Fruit fly (Drosophila melanogaster): ENCODE data around the gene CG7706.

The CG7706 gene

DNA sequence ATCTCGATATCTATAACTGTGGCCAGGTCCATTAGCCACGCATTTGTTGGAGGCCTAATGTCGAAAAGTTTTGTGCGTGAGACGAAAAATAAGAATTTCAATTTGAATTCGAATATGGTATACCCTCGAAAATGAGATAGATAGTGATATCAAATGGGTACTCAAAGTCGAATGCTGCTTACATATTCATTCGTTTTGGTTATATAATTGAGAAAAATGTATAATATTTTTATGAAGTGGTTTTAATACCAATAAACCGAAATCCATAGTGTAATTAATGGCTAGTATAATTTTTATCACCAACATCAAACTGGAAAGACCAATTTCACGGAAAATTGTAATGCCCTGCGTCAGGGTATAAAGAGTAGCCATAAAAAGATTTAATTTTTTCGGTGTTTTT is 44.5 kb upstream of the CG7706 start (continued):
- no peak for TF ChIP-seq CG2116 (GFP tag; optimal IDR thresholded peaks at IDR 0.05)
- TF ChIP-seq Meics (GFP tag; optimal IDR thresholded peaks at IDR 0.05), result no peak
- peak; percentile 53; the same call in 1 of the 2 replicates for TF ChIP-seq Drgx (GFP tag; IDR thresholded peaks at IDR 0.05)
- peak; percentile 45 for TF ChIP-seq Sox102F (GFP tag; optimal IDR thresholded peaks at IDR 0.05)
- no peak for TF ChIP-seq CG4424 (GFP tag; optimal IDR thresholded peaks at IDR 0.05)
- TF ChIP-seq oc (tag; optimal IDR thresholded peaks at IDR 0.05), result peak; percentile 6
- TF ChIP-seq inv (GFP tag; IDR thresholded peaks at IDR 0.05; ENCODE audit: partially characterized antibody), result no peak
- TF ChIP-seq cato (GFP tag; optimal IDR thresholded peaks at IDR 0.05; ENCODE audit: borderline replicate concordance), result no peak
- peak; percentile 6 for TF ChIP-seq tio (GFP tag; optimal IDR thresholded peaks at IDR 0.05)
- peak; percentile 61 for TF ChIP-seq sens (GFP tag)
- no peak for TF ChIP-seq CG9215 (GFP tag; IDR thresholded peaks at IDR 0.05)
- TF ChIP-seq danr (GFP tag; IDR thresholded peaks at IDR 0.05), result no peak
- TF ChIP-seq Sry-δ (GFP tag; optimal IDR thresholded peaks at IDR 0.05), result no peak
- no peak for TF ChIP-seq CG10979 (tag; optimal IDR thresholded peaks at IDR 0.05)
- no peak for TF ChIP-seq unpg (GFP tag; optimal IDR thresholded peaks at IDR 0.05)
- no peak for TF ChIP-seq nom (GFP tag; optimal IDR thresholded peaks at IDR 0.05)
- no peak for TF ChIP-seq kay (GFP tag; optimal IDR thresholded peaks at IDR 0.05)

DNA sequence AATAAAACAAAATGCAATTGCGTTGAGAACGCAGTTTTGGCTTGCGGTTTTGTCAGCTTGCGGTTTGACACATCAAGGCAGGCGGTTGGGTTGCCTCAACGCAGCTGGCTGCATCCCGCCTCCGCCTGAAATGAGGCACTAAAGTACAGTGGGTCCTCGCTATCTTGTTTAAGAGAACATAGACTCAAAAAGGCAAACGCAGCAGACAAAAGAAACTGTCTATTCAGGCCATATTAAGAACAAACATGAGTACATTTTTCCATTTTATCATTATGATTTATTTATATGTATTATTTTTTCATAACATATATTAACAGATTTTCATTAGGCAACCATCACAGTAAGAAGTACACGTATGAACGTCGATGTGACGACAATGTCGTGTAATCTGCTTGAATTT is 38.0 kb upstream of the CG7706 start:
- TF ChIP-seq HmgD (GFP tag; optimal IDR thresholded peaks at IDR 0.05) (no peak), CG15269 (tag; optimal IDR thresholded peaks at IDR 0.05) (no peak), CG1603 (tag; optimal IDR thresholded peaks at IDR 0.05) (no peak), CG4424 (GFP tag; optimal IDR thresholded peaks at IDR 0.05) (no peak), row (GFP tag; IDR thresholded peaks at IDR 0.05) (peak; percentile 28; the same call in 1 of the 3 replicates), Camta (GFP tag; optimal IDR thresholded peaks at IDR 0.05) (no peak), CG8359 (GFP tag; optimal IDR thresholded peaks at IDR 0.05; ENCODE audit: borderline replicate concordance) (no peak), Dfd (GFP tag; optimal IDR thresholded peaks at IDR 0.05) (no peak), CG1233 (GFP tag; optimal IDR thresholded peaks at IDR 0.05) (no peak), Drgx (GFP tag; IDR thresholded peaks at IDR 0.05) (peak; percentile 36; the same call in 1 of the 2 replicates)

DNA sequence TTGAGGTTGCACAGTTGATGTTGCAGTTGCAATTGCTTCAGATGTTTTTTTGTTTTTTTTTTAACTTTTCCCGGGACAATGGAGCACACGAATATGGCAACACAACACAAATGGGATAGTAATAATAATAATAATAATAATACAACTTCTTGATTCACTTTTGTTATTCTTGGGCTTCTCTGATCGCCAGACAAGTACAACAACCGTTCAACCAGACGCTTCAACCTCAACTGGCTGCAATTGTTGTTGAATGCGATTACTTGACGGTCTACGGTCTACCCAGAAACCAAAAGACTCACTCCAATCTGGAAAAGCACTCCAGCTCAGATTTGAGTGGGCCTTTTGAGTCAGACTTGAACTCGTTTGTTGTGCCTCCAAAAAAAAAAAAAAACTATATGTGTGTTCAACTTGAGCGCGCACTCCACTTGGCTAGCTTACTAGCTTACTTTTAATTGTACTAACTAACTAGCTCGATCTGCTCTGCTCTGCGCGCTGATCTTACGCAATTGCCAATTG is 36.3 kb upstream of the CG7706 start, which contains the start of gene CG14301:
TSS of gene CG14301 (minus strand) at position 216 of the 516 bp plus-strand sequence.
- TF ChIP-seq CG7963 (GFP tag; IDR thresholded peaks at IDR 0.05; ENCODE audit: partially characterized antibody) (no peak), CG12104 (GFP tag; optimal IDR thresholded peaks at IDR 0.05) (no peak), CG11247 (GFP tag; IDR thresholded peaks at IDR 0.05) (no peak), z (GFP tag; IDR thresholded peaks at IDR 0.05) (peak; percentile 96), CG17612 (GFP tag; IDR thresholded peaks at IDR 0.05) (no peak), odd (GFP tag; optimal IDR thresholded peaks at IDR 0.05) (no peak), NfI (GFP tag; optimal IDR thresholded peaks at IDR 0.05) (no peak), D19B (GFP tag; optimal IDR thresholded peaks at IDR 0.05) (no peak), CG12219 (GFP tag; optimal IDR thresholded peaks at IDR 0.05) (no peak), CG6683 (GFP tag; optimal IDR thresholded peaks at IDR 0.05) (no peak), nom (GFP tag; optimal IDR thresholded peaks at IDR 0.05) (peak; percentile 55), C15 (GFP tag; IDR thresholded peaks at IDR 0.05) (no peak), HLH4C (GFP tag; IDR thresholded peaks at IDR 0.05; ENCODE audit: partially characterized antibody) (0 out of 3 replicates have a peak, but pooled peaks have one; percentile 22), CG10543 (GFP tag; optimal IDR thresholded peaks at IDR 0.05) (no peak), CG15601 (tag; optimal IDR thresholded peaks at IDR 0.05) (peak; percentile 95), nmo (GFP tag; optimal IDR thresholded peaks at IDR 0.05) (no peak), abd-A (tag; optimal IDR thresholded peaks at IDR 0.05) (no peak), CG1529 (GFP tag; optimal IDR thresholded peaks at IDR 0.05) (no peak), dmrt99B (tag; optimal IDR thresholded peaks at IDR 0.05) (no peak)
